Fruit fly (Drosophila melanogaster) whole organism, pupa: ENCODE measurements around the gene CG18547.

Source experiments
- CG10348 ChIP-seq: fragments of 200-800 bp; sonication (Bioruptor generic); IDR thresholded peaks from 2 replicates; pipeline ENCODE4 v1.3.6; 2022; ENCODE audit warnings: missing biosample characterization, missing genetic modification characterization
- CG12605 ChIP-seq: fragments of 200-800 bp; sonication (Bioruptor generic); IDR thresholded peaks from 2 replicates; pipeline ENCODE4 v1.3.6; 2022; ENCODE audit warnings: missing biosample characterization, missing genetic modification characterization
- CG13204 ChIP-seq: fragments of 200-800 bp; sonication (Bioruptor generic); optimal IDR thresholded peaks from 2 replicates; lab custom pipeline; 2018; ENCODE audit warnings: missing biosample characterization, mild to moderate bottlenecking, missing genetic modification characterization, moderate library complexity
- CG14655 ChIP-seq: fragments of 200-800 bp; sonication (Bioruptor generic); optimal IDR thresholded peaks from 3 replicates; lab custom pipeline; 2017; ENCODE audit warnings: mild to moderate bottlenecking, missing biosample characterization, missing genetic modification reagents, missing genetic modification characterization
- CG15710 ChIP-seq: fragments of 200-800 bp; sonication (Bioruptor generic); optimal IDR thresholded peaks from 2 replicates; lab custom pipeline; 2018; ENCODE audit warnings: missing biosample characterization, mild to moderate bottlenecking, missing genetic modification characterization, moderate library complexity
- CG17806 ChIP-seq: fragments of 200-800 bp; sonication (Bioruptor generic); optimal IDR thresholded peaks from 2 replicates; lab custom pipeline; 2018; ENCODE audit warnings: missing biosample characterization, mild to moderate bottlenecking, missing genetic modification characterization, moderate library complexity
- CG32121 ChIP-seq: fragments of 200-800 bp; sonication (Bioruptor generic); IDR thresholded peaks from 2 replicates; pipeline ENCODE4 v1.3.6; 2022; ENCODE audit warnings: missing biosample characterization, missing genetic modification characterization
- CG34367 ChIP-seq: fragments of 200-800 bp; sonication (Bioruptor generic); optimal IDR thresholded peaks from 2 replicates; lab custom pipeline; 2018; ENCODE audit warnings: missing biosample characterization, mild to moderate bottlenecking, missing genetic modification characterization
- CG4496 ChIP-seq: fragments of 200-800 bp; sonication (Bioruptor generic); IDR thresholded peaks from 3 replicates; pipeline ENCODE4 v1.3.6; 2022; ENCODE audit warnings: missing biosample characterization, missing genetic modification characterization
- CG8159 ChIP-seq: fragments of 200-800 bp; sonication (Bioruptor generic); optimal IDR thresholded peaks from 3 replicates; lab custom pipeline; 2018; ENCODE audit warnings: missing biosample characterization, mild to moderate bottlenecking, missing genetic modification characterization, moderate library complexity
- CG8301 ChIP-seq: fragments of 200-800 bp; sonication (Bioruptor generic); optimal IDR thresholded peaks from 2 replicates; lab custom pipeline; 2018; ENCODE audit warnings: missing biosample characterization, mild to moderate bottlenecking, missing genetic modification characterization
- CG9948 ChIP-seq: fragments of 200-800 bp; sonication (Bioruptor generic); optimal IDR thresholded peaks from 2 replicates; lab custom pipeline; 2018; ENCODE audit warnings: missing biosample characterization, mild to moderate bottlenecking, missing genetic modification characterization, moderate library complexity
- D1 ChIP-seq: fragments of 200-800 bp; sonication (Bioruptor generic); optimal IDR thresholded peaks from 2 replicates; lab custom pipeline; 2018; ENCODE audit warnings: missing biosample characterization, mild to moderate bottlenecking, missing genetic modification characterization, moderate library complexity
- EcR ChIP-seq: fragments of 200-800 bp; sonication (Bioruptor generic); optimal IDR thresholded peaks from 3 replicates; lab custom pipeline; 2019; ENCODE audit warnings: missing biosample characterization, missing genetic modification characterization, mild to moderate bottlenecking, moderate library complexity, missing genetic modification reagents
- Ets98B ChIP-seq: fragments of 200-800 bp; sonication (Bioruptor generic); IDR thresholded peaks from 2 replicates; pipeline ENCODE4 v1.3.6; 2022; ENCODE audit warnings: missing biosample characterization, missing genetic modification characterization
- Pif1A ChIP-seq: fragments of 200-800 bp; sonication (Bioruptor generic); optimal IDR thresholded peaks from 3 replicates; lab custom pipeline; 2016; ENCODE audit warnings: missing biosample characterization, missing genetic modification characterization
- Pif1B ChIP-seq: fragments of 200-800 bp; sonication (Bioruptor generic); optimal IDR thresholded peaks from 3 replicates; lab custom pipeline; 2016; ENCODE audit warnings: missing biosample characterization, missing genetic modification characterization
- Snoo ChIP-seq: fragments of 200-800 bp; sonication (Bioruptor generic); optimal IDR thresholded peaks from 3 replicates; lab custom pipeline; 2017; ENCODE audit warnings: missing biosample characterization, mild to moderate bottlenecking, missing genetic modification characterization, inconsistent platforms
- fd96Ca ChIP-seq: fragments of 200-800 bp; sonication (Bioruptor generic); IDR thresholded peaks from 3 replicates; pipeline ENCODE4 v1.3.6; 2022; ENCODE audit warnings: missing biosample characterization, missing genetic modification characterization
- gl ChIP-seq: fragments of 200-800 bp; sonication (Bioruptor generic); optimal IDR thresholded peaks from 2 replicates; lab custom pipeline; 2018; ENCODE audit warnings: missing biosample characterization, mild to moderate bottlenecking, missing genetic modification characterization
- rn ChIP-seq: fragments of 200-800 bp; sonication (Bioruptor generic); IDR thresholded peaks from 2 replicates; pipeline ENCODE4 v1.3.6; 2022; ENCODE audit warnings: missing biosample characterization, missing genetic modification characterization

CG18547 gene

DNA sequence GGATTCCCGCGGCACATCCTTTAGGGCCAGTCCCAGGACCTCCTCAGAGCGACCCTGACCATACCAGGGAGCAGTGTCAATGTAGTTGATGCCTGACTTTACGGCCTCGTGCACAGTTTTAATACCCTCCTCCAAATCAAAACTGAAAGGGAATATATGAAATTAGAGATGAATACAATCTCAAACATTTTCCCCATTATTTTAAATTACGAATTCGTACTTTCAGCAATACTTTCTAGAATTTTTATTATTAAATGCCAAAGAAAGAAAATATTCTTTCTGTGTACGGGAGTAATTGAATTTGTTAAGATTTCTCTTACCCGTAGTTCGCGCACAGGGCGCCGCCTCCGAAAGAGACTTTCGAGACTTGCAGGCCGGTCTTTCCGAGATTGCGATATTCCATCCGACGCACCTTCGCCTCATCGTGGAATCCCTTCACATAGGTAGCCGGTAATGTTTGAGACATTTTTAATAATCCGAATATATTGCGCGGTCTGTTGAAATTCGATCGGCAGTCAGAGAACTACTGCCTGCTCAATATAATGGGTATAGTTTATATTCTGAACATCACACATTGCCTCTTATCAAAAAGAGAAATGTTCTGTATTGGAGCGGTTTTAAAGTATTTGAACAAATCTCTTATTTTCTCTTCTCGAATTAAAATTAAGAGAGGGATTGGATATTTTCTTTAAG is at the start of gene CG18547:
TSS of gene CG18547 (minus strand) at position 512 of the 693 bp plus-strand sequence.
- peak; percentile 57 for TF ChIP-seq CG8301 (tag; lab: Kevin White, UChicago)
- peak; percentile 52 for TF ChIP-seq CG14655
- no peak for TF ChIP-seq D1 (tag; lab: Kevin White, UChicago)
- peak; percentile 44 for TF ChIP-seq Pif1B
- TF ChIP-seq CG15710 (tag; lab: Kevin White, UChicago): peak; percentile 46
- TF ChIP-seq EcR: peak; percentile 15
- no peak for TF ChIP-seq CG32121
- no peak for TF ChIP-seq fd96Ca (GFP tag; lab: Robert Waterston, UW)
- TF ChIP-seq CG10348 (GFP tag; lab: Robert Waterston, UW): no peak
- TF ChIP-seq Ets98B (GFP tag; lab: Robert Waterston, UW): 0 out of 2 replicates have a peak, but pooled peaks have one; percentile 31
- TF ChIP-seq CG8159 (tag; lab: Kevin White, UChicago): peak; percentile 62
- peak; percentile 59 for TF ChIP-seq CG17806
- TF ChIP-seq gl (tag; lab: Kevin White, UChicago): no peak
- no peak for TF ChIP-seq rn (GFP tag; lab: Robert Waterston, UW)
- TF ChIP-seq CG9948 (tag; lab: Kevin White, UChicago): peak; percentile 51
- peak; percentile 42 for TF ChIP-seq CG34367 (tag; lab: Kevin White, UChicago)
- TF ChIP-seq CG4496 (GFP tag; lab: Robert Waterston, UW): peak; percentile 68; the same call in 2 of the 3 replicates
- TF ChIP-seq CG12605 (GFP tag; lab: Robert Waterston, UW): no peak
- no peak for TF ChIP-seq CG13204
- TF ChIP-seq Snoo (tag; lab: Kevin White, UChicago): peak; percentile 31
- peak; percentile 22 for TF ChIP-seq Pif1A (GFP tag; lab: Kevin White, UChicago)

- TF ChIP-seq CG14655: no peak
Observed at dm6 chr3R:12020987-12021386, 40.8 kb upstream of the CG18547 start.

- TF ChIP-seq gl (tag; lab: Kevin White, UChicago) (no peak), CG4496 (GFP tag; lab: Robert Waterston, UW) (no peak), CG32121 (peak; percentile 21; the same call in 1 of the 2 replicates), CG8159 (tag; lab: Kevin White, UChicago) (no peak), CG10348 (GFP tag; lab: Robert Waterston, UW) (no peak), CG15710 (tag; lab: Kevin White, UChicago) (peak; percentile 54), D1 (tag; lab: Kevin White, UChicago) (no peak), CG12605 (GFP tag; lab: Robert Waterston, UW) (no peak), CG14655 (no peak), Snoo (tag; lab: Kevin White, UChicago) (no peak), CG9948 (tag; lab: Kevin White, UChicago) (no peak), CG17806 (peak; percentile 32), EcR (no peak), Ets98B (GFP tag; lab: Robert Waterston, UW) (no peak), CG13204 (no peak), rn (GFP tag; lab: Robert Waterston, UW) (no peak), Pif1A (GFP tag; lab: Kevin White, UChicago) (no peak), fd96Ca (GFP tag; lab: Robert Waterston, UW) (no peak), CG34367 (tag; lab: Kevin White, UChicago) (no peak), CG8301 (tag; lab: Kevin White, UChicago) (no peak), Pif1B (peak; percentile 14)
- TF ChIP-seq, all 21 proteins: peak for 4
Observed at dm6 chr3R:12016828-12017280, 36.7 kb upstream of the CG18547 start, which contains the start of the genes DCAF12 and Spt3. Gene DCAF12, minus strand, starts transcription at chr3R:12017031. Gene Spt3, plus strand, starts transcription at chr3R:12017156.

dm6 chr3R:12010202-12010824 is 30.1 kb upstream of the CG18547 start, which contains the start of the genes KLHL18 and GCC185:
Gene KLHL18, minus strand, starts transcription at chr3R:12010434.
Gene GCC185, plus strand, starts transcription at chr3R:12010772.
- TF ChIP-seq fd96Ca (GFP tag; lab: Robert Waterston, UW): no peak
- TF ChIP-seq Snoo (tag; lab: Kevin White, UChicago): peak; percentile 67
- no peak for TF ChIP-seq Pif1A (GFP tag; lab: Kevin White, UChicago)
- peak; percentile 61 for TF ChIP-seq CG17806
- TF ChIP-seq CG14655: no peak
- TF ChIP-seq gl (tag; lab: Kevin White, UChicago): no peak
- no peak; the same call in 1 of the 2 replicates for TF ChIP-seq Ets98B (GFP tag; lab: Robert Waterston, UW)
- peak; percentile 77 for TF ChIP-seq CG9948 (tag; lab: Kevin White, UChicago)
- peak; percentile 74 for TF ChIP-seq CG15710 (tag; lab: Kevin White, UChicago)
- peak; percentile 46; the same call in 1 of the 2 replicates for TF ChIP-seq CG10348 (GFP tag; lab: Robert Waterston, UW)
- TF ChIP-seq CG32121: no peak; the same call in 1 of the 2 replicates
- TF ChIP-seq rn (GFP tag; lab: Robert Waterston, UW): peak; percentile 57; the same call in 1 of the 2 replicates
- peak; percentile 82 for TF ChIP-seq CG8159 (tag; lab: Kevin White, UChicago)
- no peak for TF ChIP-seq D1 (tag; lab: Kevin White, UChicago)
- no peak for TF ChIP-seq CG13204
- TF ChIP-seq CG4496 (GFP tag; lab: Robert Waterston, UW): peak; percentile 54; the same call in 1 of the 3 replicates
- TF ChIP-seq CG12605 (GFP tag; lab: Robert Waterston, UW): no peak
- peak; percentile 9 for TF ChIP-seq EcR
- TF ChIP-seq CG34367 (tag; lab: Kevin White, UChicago): peak; percentile 54
- TF ChIP-seq CG8301 (tag; lab: Kevin White, UChicago): no peak
- TF ChIP-seq Pif1B: no peak

DNA sequence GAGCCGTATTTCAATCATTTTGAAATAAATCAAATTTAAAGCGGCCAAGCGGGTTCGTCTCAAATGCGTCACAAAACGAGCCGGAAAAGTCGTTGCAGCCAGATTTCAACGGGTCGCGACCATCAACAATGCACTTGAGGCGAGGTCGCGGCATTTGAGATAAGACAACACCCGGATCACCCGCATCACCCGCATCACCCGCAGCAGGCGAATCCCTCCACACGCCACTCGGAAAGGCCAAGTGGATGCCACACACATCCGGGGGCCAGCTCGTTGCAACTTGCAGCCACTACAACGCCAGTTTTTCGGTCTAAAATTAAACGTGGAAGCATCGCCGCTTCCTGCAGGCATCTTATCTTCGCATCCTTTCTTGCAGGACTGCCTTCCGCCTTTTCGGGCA is 26.2 kb upstream of the CG18547 start:
- TF ChIP-seq Pif1A (GFP tag; lab: Kevin White, UChicago) (no peak), CG17806 (no peak), CG34367 (tag; lab: Kevin White, UChicago) (no peak), CG12605 (GFP tag; lab: Robert Waterston, UW) (no peak), fd96Ca (GFP tag; lab: Robert Waterston, UW) (0 out of 3 replicates have a peak, but pooled peaks have one; percentile 21), CG15710 (tag; lab: Kevin White, UChicago) (no peak), CG4496 (GFP tag; lab: Robert Waterston, UW) (no peak), D1 (tag; lab: Kevin White, UChicago) (no peak), rn (GFP tag; lab: Robert Waterston, UW) (peak; percentile 11; the same call in 1 of the 2 replicates)
